Worm (Caenorhabditis elegans): ENCODE data around the gene srbc-71.

srbc-71 gene

DNA sequence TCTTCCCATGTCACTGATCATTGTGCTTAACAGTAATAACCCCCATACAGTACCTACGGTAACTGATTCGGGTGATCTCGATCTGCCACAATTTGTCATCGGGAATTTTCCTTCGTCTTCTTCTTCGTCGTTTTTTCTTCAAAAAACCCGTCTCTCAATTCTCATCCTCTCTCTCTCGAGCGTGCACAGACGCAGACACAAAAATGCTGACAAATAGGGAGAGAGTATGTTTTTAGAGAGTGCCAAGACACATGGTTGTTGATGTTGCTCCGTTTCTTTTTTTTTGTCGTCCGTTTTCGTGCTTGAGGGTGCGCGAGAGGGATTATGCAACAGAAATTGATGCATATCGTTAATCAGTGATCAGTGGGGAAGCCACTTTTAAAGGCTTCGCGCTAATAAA, 10.4 kb downstream of the srbc-71 start (continued):
- no peak for TF ChIP-seq sea-2 (GFP tag; optimal IDR thresholded peaks at IDR 0.05)
- no peak for TF ChIP-seq nhr-28 (tag; optimal IDR thresholded peaks at IDR 0.05)
- TF ChIP-seq egl-5 (tag; optimal IDR thresholded peaks at IDR 0.05), result peak; percentile 34
- TF ChIP-seq fkh-10 (GFP tag; optimal IDR thresholded peaks at IDR 0.05), result no peak
- TF ChIP-seq lsy-12 (tag; optimal IDR thresholded peaks at IDR 0.05), result peak; percentile 11
- TF ChIP-seq nhr-67 (tag; optimal IDR thresholded peaks at IDR 0.05), result no peak

DNA sequence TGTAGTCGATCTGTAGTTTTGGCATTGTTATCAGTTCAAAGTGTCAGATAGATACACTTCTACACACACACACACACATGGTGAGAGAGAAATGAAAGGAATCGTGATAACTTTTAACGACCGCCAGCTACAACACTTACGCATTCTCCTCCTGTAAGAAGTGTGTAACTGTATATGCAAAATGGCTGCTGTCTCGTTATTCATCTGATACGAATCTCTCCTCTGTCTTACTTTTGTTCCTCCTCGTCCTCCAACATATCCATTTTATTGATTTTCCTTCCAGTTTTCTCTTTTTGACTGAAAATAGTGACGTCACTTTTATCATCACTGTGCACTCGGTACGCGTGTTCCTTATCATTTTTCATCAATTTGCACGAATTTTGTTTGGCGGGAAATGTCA, 13.0 kb downstream of the srbc-71 start:
- no peak for TF ChIP-seq nhr-76 (tag; optimal IDR thresholded peaks at IDR 0.05)
- TF ChIP-seq elt-2 (tag; optimal IDR thresholded peaks at IDR 0.05), result peak; percentile 83
- TF ChIP-seq skn-1 (tag; optimal IDR thresholded peaks at IDR 0.05), result peak; percentile 19
- TF ChIP-seq pqm-1 (tag; optimal IDR thresholded peaks at IDR 0.05), result peak; percentile 74
- peak; percentile 7 for TF ChIP-seq nhr-25 (tag; optimal IDR thresholded peaks at IDR 0.05)
- no peak for TF ChIP-seq nhr-23 (tag; optimal IDR thresholded peaks at IDR 0.05)

- peak; percentile 15 for TF ChIP-seq lin-15B (tag; optimal IDR thresholded peaks at IDR 0.05)
- TF ChIP-seq pqm-1 (tag; optimal IDR thresholded peaks at IDR 0.05), result no peak
- TF ChIP-seq lin-39 (tag; optimal IDR thresholded peaks at IDR 0.05), result peak; percentile 34
- peak; percentile 37 for TF ChIP-seq nfya-1 (tag; optimal IDR thresholded peaks at IDR 0.05; ENCODE audit: insufficient read depth)
- no peak for TF ChIP-seq fos-1 (tag; optimal IDR thresholded peaks at IDR 0.05)
- no peak for TF ChIP-seq jun-1 (tag; optimal IDR thresholded peaks at IDR 0.05)
These were observed 14.9 kb downstream of the srbc-71 start for ce11 chrIV:4210868-4211267.

ce11 chrIV:4209084-4209483, 16.7 kb downstream of the srbc-71 start:
- TF ChIP-seq nhr-67 (tag; optimal IDR thresholded peaks at IDR 0.05) (no peak), unc-39 (tag; optimal IDR thresholded peaks at IDR 0.05) (no peak), nhr-76 (tag; optimal IDR thresholded peaks at IDR 0.05) (no peak), pha-4 (tag; optimal IDR thresholded peaks at IDR 0.05) (peak; percentile 98), skn-1 (tag; optimal IDR thresholded peaks at IDR 0.05) (no peak), lin-15B (tag; optimal IDR thresholded peaks at IDR 0.05) (no peak), jun-1 (tag; optimal IDR thresholded peaks at IDR 0.05) (no peak), nhr-28 (tag; optimal IDR thresholded peaks at IDR 0.05) (no peak)

- TF ChIP-seq ztf-4 (tag; optimal IDR thresholded peaks at IDR 0.05) (no peak), pqm-1 (tag; optimal IDR thresholded peaks at IDR 0.05) (no peak), eor-1 (tag; optimal IDR thresholded peaks at IDR 0.05) (no peak), nhr-12 (tag; optimal IDR thresholded peaks at IDR 0.05) (no peak), daf-12 (tag; optimal IDR thresholded peaks at IDR 0.05) (no peak), mml-1 (tag; optimal IDR thresholded peaks at IDR 0.05) (no peak), R02D3.7 (tag; optimal IDR thresholded peaks at IDR 0.05) (no peak), ztf-11 (tag; optimal IDR thresholded peaks at IDR 0.05) (no peak), ZK546.5 (tag; optimal IDR thresholded peaks at IDR 0.05) (no peak), nhr-28 (tag; optimal IDR thresholded peaks at IDR 0.05) (no peak), skn-1 (tag; optimal IDR thresholded peaks at IDR 0.05) (no peak), lin-39 (tag; optimal IDR thresholded peaks at IDR 0.05) (no peak)
These were observed 18.7 kb downstream of the srbc-71 start, which contains the start of gene osgn-1 for ce11 chrIV:4207088-4207487. Gene osgn-1, plus strand, starts transcription at chrIV:4207388.

DNA sequence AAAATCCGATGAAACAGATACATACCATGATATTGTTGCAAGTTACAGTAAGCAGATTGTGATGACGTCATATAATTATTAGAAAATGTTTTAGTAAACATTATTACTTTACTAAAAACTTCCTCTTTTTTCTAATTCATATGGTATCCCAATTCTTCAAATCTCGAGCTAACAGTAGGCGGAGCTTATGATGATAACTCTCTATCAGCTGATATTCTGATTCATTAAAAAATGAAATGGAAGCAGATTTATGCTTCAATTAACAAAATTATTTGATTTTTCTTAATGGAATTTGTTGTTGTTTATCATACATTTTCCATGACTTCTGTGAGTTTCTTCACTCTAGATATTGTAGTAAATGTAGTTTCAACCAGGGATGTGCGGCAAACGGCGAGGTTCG, 21.5 kb downstream of the srbc-71 start, which contains the start of gene pax-2:
pax-2 (minus strand) TSS at position 101 of the 400 bp plus-strand sequence.
- no peak for TF ChIP-seq nhr-12 (tag; optimal IDR thresholded peaks at IDR 0.05)
- TF ChIP-seq unc-62 (GFP tag; optimal IDR thresholded peaks at IDR 0.05), result no peak
- no peak for TF ChIP-seq jun-1 (tag; optimal IDR thresholded peaks at IDR 0.05)
- TF ChIP-seq elt-3 (tag; optimal IDR thresholded peaks at IDR 0.05), result no peak
- no peak for TF ChIP-seq hmg-11 (tag; optimal IDR thresholded peaks at IDR 0.05)
- no peak for TF ChIP-seq ceh-16 (tag; optimal IDR thresholded peaks at IDR 0.05)
- TF ChIP-seq ZK546.5 (tag; optimal IDR thresholded peaks at IDR 0.05), result no peak
- TF ChIP-seq unc-39 (tag; optimal IDR thresholded peaks at IDR 0.05), result no peak
- no peak for TF ChIP-seq ztf-11 (tag; optimal IDR thresholded peaks at IDR 0.05)
- no peak for TF ChIP-seq egl-27 (tag; optimal IDR thresholded peaks at IDR 0.05)
- no peak for TF ChIP-seq ceh-82 (tag; optimal IDR thresholded peaks at IDR 0.05)
- no peak for TF ChIP-seq aly-2 (tag; optimal IDR thresholded peaks at IDR 0.05)
- no peak for TF ChIP-seq egl-5 (tag; optimal IDR thresholded peaks at IDR 0.05)
- no peak for TF ChIP-seq nhr-43 (tag; optimal IDR thresholded peaks at IDR 0.05; ENCODE audit: poor library complexity, severe bottlenecking)
- TF ChIP-seq R02D3.7 (tag; optimal IDR thresholded peaks at IDR 0.05), result no peak
- TF ChIP-seq pqm-1 (tag; optimal IDR thresholded peaks at IDR 0.05), result no peak

Data from whole organism, L3 larva.